Fruit fly (Drosophila melanogaster) whole organism: ENCODE data around the gene CG34124.

Experiments
- pan ChIP-seq: fragments of >200 bp; optimal IDR thresholded peaks from 2 replicates; lab custom pipeline; 2017
- psq ChIP-seq: fragments of >200 bp; optimal IDR thresholded peaks from 2 replicates; lab custom pipeline; 2017

DNA sequence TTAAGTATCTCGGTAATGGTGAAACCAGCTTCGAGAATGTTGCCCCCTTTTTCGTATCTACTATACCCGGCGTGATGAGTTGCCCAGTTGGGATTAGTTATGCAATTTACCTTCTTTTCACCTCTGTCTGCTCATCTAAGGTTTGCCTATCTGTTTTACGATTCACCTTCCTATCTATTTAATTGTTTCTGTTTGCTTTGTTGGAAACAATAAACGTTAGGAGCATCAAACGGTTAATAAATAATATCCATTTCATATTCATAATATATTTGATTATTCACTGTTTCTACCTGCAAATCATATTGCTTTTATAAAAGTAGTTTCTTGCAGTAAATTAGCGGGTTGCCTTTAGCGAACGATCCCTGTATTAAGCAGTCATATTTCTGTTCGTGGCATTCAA lies 49.0 kb downstream of the CG34124 start:
- no peak for TF ChIP-seq pan (lab: Kevin White, UChicago)
- no peak for TF ChIP-seq psq
